Fruit fly (Drosophila melanogaster): Measurements from ENCODE around the gene Sirt2.

DNA sequence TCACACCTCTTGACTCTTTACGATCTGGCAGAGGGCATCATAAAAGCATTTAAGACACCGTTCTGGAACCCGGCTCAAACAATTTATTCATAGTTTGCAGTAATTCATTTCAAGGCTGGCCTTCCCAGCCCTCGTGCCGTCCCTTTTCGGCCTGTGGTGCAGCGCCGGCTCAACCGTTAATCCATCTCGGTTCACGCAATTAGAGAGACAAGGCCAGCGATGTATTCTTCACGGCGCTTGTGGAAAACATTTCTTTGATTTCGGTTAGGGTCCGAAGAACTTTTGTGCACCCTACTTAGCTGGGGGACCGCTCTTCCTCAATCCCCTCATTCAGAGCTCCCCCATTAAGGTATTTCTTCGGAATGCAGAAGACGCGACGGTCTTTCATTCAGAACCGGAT, 37.2 kb upstream of the Sirt2 start:
- TF ChIP-seq Gug (GFP tag; IDR thresholded peaks at IDR 0.05) (no peak), CG6854 (GFP tag; optimal IDR thresholded peaks at IDR 0.05) (no peak), CG11762 (GFP tag; optimal IDR thresholded peaks at IDR 0.05; ENCODE audit: insufficient read depth) (no peak), CG11902 (GFP tag; optimal IDR thresholded peaks at IDR 0.05) (no peak), achi (GFP tag; optimal IDR thresholded peaks at IDR 0.05) (no peak), CG34406 (GFP tag; optimal IDR thresholded peaks at IDR 0.05) (no peak), acj6 (GFP tag; optimal IDR thresholded peaks at IDR 0.05) (no peak), Sox15 (GFP tag; optimal IDR thresholded peaks at IDR 0.05) (no peak), CG6808 (GFP tag; optimal IDR thresholded peaks at IDR 0.05) (no peak), dac (GFP tag; optimal IDR thresholded peaks at IDR 0.05) (no peak), Eip75B (GFP tag; optimal IDR thresholded peaks at IDR 0.05) (no peak), Hr4 (GFP tag; optimal IDR thresholded peaks at IDR 0.05) (no peak), CG9139 (GFP tag; optimal IDR thresholded peaks at IDR 0.05) (no peak)

Measured in whole organism, prepupa.